Worm (Caenorhabditis elegans) whole organism, late embryonic: ENCODE results near the gene sec-10.

Source experiments
- C08G9.2 ChIP-seq: sonication (generic microtip); optimal IDR thresholded peaks from 2 replicates; lab custom pipeline; 2016; ENCODE audit warnings: mild to moderate bottlenecking, missing genetic modification characterization, moderate library complexity, missing compliant biosample characterization
- ama-1 ChIP-seq: fragments of 150-350 bp; optimal IDR thresholded peaks from 2 replicates; lab custom pipeline; 2014
- fkh-10 ChIP-seq: fragments of 150-350 bp; optimal IDR thresholded peaks from 2 replicates; lab custom pipeline; 2014; ENCODE audit warnings: missing biosample characterization, missing genetic modification reagents, missing genetic modification characterization

- TF ChIP-seq fkh-10 (no peak), ama-1 (no peak), C08G9.2 (tag; lab: Kevin White, UChicago) (no peak)
These were observed 28.2 kb downstream of the sec-10 start for ce11 chrIV:7754114-7754513.
